Worm (Caenorhabditis elegans): Measurements from ENCODE around the gene nmy-1.

DNA sequence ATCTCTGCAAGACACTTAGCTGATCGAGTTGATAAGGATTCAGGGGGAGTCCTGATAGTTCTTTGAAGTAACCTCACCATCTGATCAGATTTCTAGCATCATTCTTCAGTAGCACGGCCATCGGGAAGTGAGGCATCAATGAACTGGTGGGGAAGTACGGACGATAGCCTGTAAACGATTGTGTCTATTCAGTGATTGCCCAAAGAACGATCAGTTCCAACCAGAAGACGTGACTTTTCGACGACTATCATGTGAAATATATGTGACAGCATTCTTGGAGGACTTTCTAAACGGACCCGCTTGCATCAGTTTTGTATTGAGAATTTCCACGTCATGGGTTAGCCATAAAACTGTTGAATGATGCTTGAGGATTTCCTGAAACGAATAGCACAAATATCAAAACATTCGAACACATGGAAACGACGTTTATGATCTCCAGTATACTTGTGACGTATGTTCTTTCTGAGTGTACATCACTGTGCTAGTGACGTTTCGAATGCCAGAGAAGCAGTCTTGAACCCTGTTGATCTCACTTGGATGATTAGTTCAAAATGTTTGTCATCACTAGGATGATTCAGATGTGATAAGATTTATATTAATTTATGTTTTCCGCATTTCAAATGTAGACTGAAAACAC is 16.2 kb upstream of the nmy-1 start:
- TF ChIP-seq lin-13 (tag; optimal IDR thresholded peaks at IDR 0.05) (no peak), sem-2 (GFP tag; optimal IDR thresholded peaks at IDR 0.05) (no peak)

Measured in whole organism, mixed stage, embryonic.